Worm (Caenorhabditis elegans) whole organism, L3 larva: Measurements from ENCODE around the gene C17B7.12.
"Not testable (repeated sequence)": the region's sequence is repeated elsewhere in the genome, so short reads cannot be mapped to it uniquely, and the experiment has no call there.

Experiments used
- R02D3.7 ChIP-seq: fragments of 150-350 bp; optimal IDR thresholded peaks from 2 replicates; lab custom pipeline; 2014; ENCODE audit warnings: missing biosample characterization, missing genetic modification characterization
- ZK546.5 ChIP-seq: sonication (generic microtip); optimal IDR thresholded peaks from 2 replicates; lab custom pipeline; 2017; ENCODE audit warnings: missing biosample characterization, missing genetic modification characterization
- aly-2 ChIP-seq: fragments of 150-350 bp; optimal IDR thresholded peaks from 2 replicates; lab custom pipeline; 2014; ENCODE audit warnings: missing biosample characterization, missing genetic modification characterization
- ama-1 ChIP-seq: fragments of 150-350 bp; optimal IDR thresholded peaks from 2 replicates; lab custom pipeline; 2018
- ceh-28 ChIP-seq: fragments of 150-350 bp; optimal IDR thresholded peaks from 2 replicates; lab custom pipeline; 2014; ENCODE audit warnings: missing biosample characterization, missing genetic modification reagents, missing genetic modification characterization
- ceh-82 ChIP-seq: fragments of 150-350 bp; optimal IDR thresholded peaks from 2 replicates; lab custom pipeline; 2014; ENCODE audit warnings: missing biosample characterization, missing genetic modification characterization
- daf-12 ChIP-seq: fragments of 150-350 bp; optimal IDR thresholded peaks from 2 replicates; lab custom pipeline; 2014; ENCODE audit warnings: missing biosample characterization, missing genetic modification reagents, missing genetic modification characterization
- egl-5 ChIP-seq: fragments of 150-350 bp; optimal IDR thresholded peaks from 2 replicates; lab custom pipeline; 2017; ENCODE audit warnings: missing biosample characterization, missing genetic modification reagents, missing genetic modification characterization, inconsistent platforms
- elt-1 ChIP-seq: fragments of 150-350 bp; optimal IDR thresholded peaks from 2 replicates; lab custom pipeline; 2014; ENCODE audit warnings: missing biosample characterization, missing genetic modification characterization
- elt-2 ChIP-seq: sonication (generic microtip); optimal IDR thresholded peaks from 2 replicates; lab custom pipeline; 2016; ENCODE audit warnings: missing genetic modification reagents, mild to moderate bottlenecking, missing genetic modification characterization, missing compliant biosample characterization
- elt-3 ChIP-seq, 3 experiments: fragments of 150-350 bp in 1 of 3; sonication (generic microtip) in 2 of 3; optimal IDR thresholded peaks; 2 replicates in 2 of 3; 4 replicates in 1 of 3; lab custom pipeline; 2014 to 2017; ENCODE audit warnings: missing biosample characterization in 3 of 3, missing genetic modification characterization in 3 of 3
- fkh-10 ChIP-seq: sonication (generic microtip); optimal IDR thresholded peaks from 2 replicates; lab custom pipeline; 2017; ENCODE audit warnings: missing biosample characterization, missing genetic modification reagents, missing genetic modification characterization
- fkh-2 ChIP-seq: fragments of 150-350 bp; optimal IDR thresholded peaks from 2 replicates; lab custom pipeline; 2014; ENCODE audit warnings: missing biosample characterization, missing genetic modification reagents, missing genetic modification characterization
- hmg-11 ChIP-seq: sonication (generic microtip); optimal IDR thresholded peaks from 2 replicates; lab custom pipeline; 2016; ENCODE audit warnings: missing genetic modification characterization, missing compliant biosample characterization
- jun-1 ChIP-seq: fragments of 150-350 bp; optimal IDR thresholded peaks from 2 replicates; lab custom pipeline; 2014; ENCODE audit warnings: missing biosample characterization, missing genetic modification reagents, missing genetic modification characterization
- lin-15B ChIP-seq: fragments of 150-350 bp; optimal IDR thresholded peaks from 2 replicates; lab custom pipeline; 2014; ENCODE audit warnings: missing biosample characterization, missing genetic modification characterization
- lin-39 ChIP-seq: fragments of 150-350 bp; optimal IDR thresholded peaks from 2 replicates; lab custom pipeline; 2018; ENCODE audit warnings: missing biosample characterization, missing genetic modification reagents, missing genetic modification characterization
- lsy-12 ChIP-seq: sonication (generic microtip); optimal IDR thresholded peaks from 2 replicates; lab custom pipeline; 2016; ENCODE audit warnings: mild to moderate bottlenecking, missing genetic modification characterization, missing compliant biosample characterization
- mdl-1 ChIP-seq: fragments of 150-350 bp; optimal IDR thresholded peaks from 2 replicates; lab custom pipeline; 2014; ENCODE audit warnings: missing biosample characterization, missing genetic modification characterization
- mml-1 ChIP-seq: fragments of 150-350 bp; sonication (generic microtip); optimal IDR thresholded peaks from 3 replicates; lab custom pipeline; 2014; ENCODE audit warnings: missing biosample characterization, missing genetic modification characterization
- nfya-1 ChIP-seq: sonication (generic microtip); optimal IDR thresholded peaks from 2 replicates; lab custom pipeline; 2017; ENCODE audit warnings: missing genetic modification characterization, mild to moderate bottlenecking, missing compliant biosample characterization, antibody characterized with exemption, moderate library complexity; ENCODE audit not compliant: insufficient read depth
- nhr-11 ChIP-seq: fragments of 150-350 bp; optimal IDR thresholded peaks from 2 replicates; lab custom pipeline; 2014; ENCODE audit warnings: missing biosample characterization, missing genetic modification characterization
- nhr-12 ChIP-seq: fragments of 150-350 bp; optimal IDR thresholded peaks from 2 replicates; lab custom pipeline; 2014; ENCODE audit warnings: missing biosample characterization, missing genetic modification characterization
- nhr-23 ChIP-seq: fragments of 150-350 bp; optimal IDR thresholded peaks from 2 replicates; lab custom pipeline; 2014; ENCODE audit warnings: missing biosample characterization, missing genetic modification reagents, missing genetic modification characterization
- nhr-237 ChIP-seq: fragments of 150-350 bp; optimal IDR thresholded peaks from 2 replicates; lab custom pipeline; 2014; ENCODE audit warnings: missing biosample characterization, missing genetic modification characterization
- nhr-25 ChIP-seq: sonication (generic microtip); optimal IDR thresholded peaks from 2 replicates; lab custom pipeline; 2017; ENCODE audit warnings: missing biosample characterization, missing genetic modification characterization
- nhr-28 ChIP-seq: fragments of 150-350 bp; optimal IDR thresholded peaks from 2 replicates; lab custom pipeline; 2014; ENCODE audit warnings: missing biosample characterization, missing genetic modification characterization
- nhr-43 ChIP-seq: sonication (generic microtip); optimal IDR thresholded peaks from 2 replicates; lab custom pipeline; 2016; ENCODE audit warnings: mild to moderate bottlenecking, missing genetic modification characterization, missing compliant biosample characterization; ENCODE audit not compliant: poor library complexity, severe bottlenecking
- nhr-67 ChIP-seq: fragments of 150-350 bp; optimal IDR thresholded peaks from 2 replicates; lab custom pipeline; 2014; ENCODE audit warnings: missing biosample characterization, missing genetic modification characterization
- nhr-76 ChIP-seq: fragments of 150-350 bp; sonication (generic microtip); optimal IDR thresholded peaks from 5 replicates; lab custom pipeline; 2014; ENCODE audit warnings: missing biosample characterization, missing genetic modification characterization
- nhr-77 ChIP-seq: fragments of 150-350 bp; optimal IDR thresholded peaks from 2 replicates; lab custom pipeline; 2014; ENCODE audit warnings: missing biosample characterization, missing genetic modification characterization
- pha-4 ChIP-seq: fragments of 150-350 bp; optimal IDR thresholded peaks from 2 replicates; lab custom pipeline; 2014; ENCODE audit warnings: missing biosample characterization, missing genetic modification reagents, missing genetic modification characterization
- pqm-1 ChIP-seq: fragments of 150-350 bp; optimal IDR thresholded peaks from 2 replicates; lab custom pipeline; 2017; ENCODE audit warnings: missing biosample characterization, missing genetic modification characterization, inconsistent platforms
- snpc-4 ChIP-seq: fragments of 150-350 bp; optimal IDR thresholded peaks from 2 replicates; lab custom pipeline; 2014; ENCODE audit warnings: missing biosample characterization, missing genetic modification characterization
- tbx-2 ChIP-seq: sonication (generic microtip); optimal IDR thresholded peaks from 2 replicates; lab custom pipeline; 2016; ENCODE audit warnings: mild to moderate bottlenecking, missing genetic modification characterization, missing compliant biosample characterization
- unc-62 ChIP-seq: fragments of 150-350 bp; sonication (generic microtip); optimal IDR thresholded peaks from 4 replicates; lab custom pipeline; 2014; ENCODE audit warnings: missing biosample characterization, missing genetic modification reagents, missing genetic modification characterization
- ztf-11 ChIP-seq: fragments of 150-350 bp; optimal IDR thresholded peaks from 2 replicates; lab custom pipeline; 2014; ENCODE audit warnings: missing biosample characterization, missing genetic modification characterization
- ztf-4 ChIP-seq: fragments of 150-350 bp; optimal IDR thresholded peaks from 2 replicates; lab custom pipeline; 2014; ENCODE audit warnings: missing biosample characterization, missing genetic modification characterization

Gene C17B7.12

DNA sequence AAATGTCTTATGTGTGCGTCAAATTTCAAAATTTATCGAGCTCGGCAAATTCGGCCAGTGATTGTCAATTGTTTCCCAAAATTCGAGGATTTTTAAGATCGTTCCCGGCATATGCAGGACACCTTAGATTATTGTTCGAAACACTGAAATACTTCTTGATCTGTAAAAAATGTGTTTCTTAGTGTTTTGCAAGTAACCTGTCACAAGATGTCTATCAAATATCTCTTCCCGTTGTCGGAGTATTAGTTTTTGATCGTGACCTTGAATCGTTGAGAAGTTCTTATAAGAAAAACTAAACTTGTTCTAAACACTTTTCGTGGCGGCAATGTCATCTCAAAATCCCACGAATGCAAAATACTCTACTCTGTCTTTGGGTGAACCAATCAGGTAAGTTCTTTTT, 9.4 kb downstream of the C17B7.12 start, which contains the start of gene C04E12.4:
TSS of gene C04E12.4 (plus strand) at position 301 of the 400 bp plus-strand sequence.
- TF ChIP-seq fkh-2 (tag; lab: Kevin White, UChicago) (no peak), nhr-25 (tag; lab: Kevin White, UChicago) (peak; percentile 3)

DNA sequence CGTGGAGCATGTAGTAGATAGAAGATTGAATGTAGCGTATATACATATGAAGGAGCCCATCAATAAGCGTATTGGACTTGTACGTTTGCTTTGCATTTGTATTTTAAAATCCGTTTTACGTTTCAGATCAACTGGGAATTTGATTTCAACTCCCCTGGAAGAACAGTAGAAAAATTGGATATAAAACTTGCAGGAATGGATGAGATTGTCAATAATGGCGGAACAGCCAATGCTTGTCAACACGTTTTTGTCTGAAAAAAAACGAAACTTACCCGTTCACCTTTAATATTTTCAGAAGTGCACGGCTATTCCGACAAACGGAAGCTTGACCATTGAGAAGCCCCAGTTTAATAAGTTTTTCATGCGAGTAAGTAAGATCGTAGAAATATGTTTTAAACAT, 14.7 kb downstream of the C17B7.12 start, which contains the start of gene C04E12.2:
TSS of gene C04E12.2 (plus strand) at position 301 of the 400 bp plus-strand sequence.
- TF ChIP-seq daf-12, hmg-11, ztf-11 (tag; lab: Kevin White, UChicago): not testable (repeated sequence)

DNA sequence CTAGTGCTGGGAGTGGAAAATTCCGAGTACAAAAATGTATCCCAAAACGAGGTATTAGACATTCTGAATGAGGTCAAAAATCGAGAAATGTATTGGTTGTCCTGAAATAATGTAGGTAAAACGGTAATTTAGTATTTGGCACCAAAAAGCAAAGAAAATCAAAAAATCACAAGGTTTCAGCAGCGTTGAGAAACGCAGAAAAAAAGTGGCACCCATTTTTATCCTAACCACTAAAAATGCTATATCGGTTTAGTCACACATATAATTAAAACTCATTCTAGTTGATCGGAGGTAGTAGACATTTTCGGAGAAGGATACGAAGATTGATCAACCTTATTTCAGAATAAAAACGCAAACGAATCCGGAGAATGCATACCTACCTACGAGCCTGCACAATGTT, 19.6 kb downstream of the C17B7.12 start, which contains the start of gene srx-121:
TSS of gene srx-121 (minus strand) at position 101 of the 400 bp plus-strand sequence.
- TF ChIP-seq unc-62 (no peak), nhr-237 (no peak), ceh-82 (tag; lab: Kevin White, UChicago) (no peak), tbx-2 (tag; lab: Kevin White, UChicago) (no peak), lin-39 (tag; lab: Kevin White, UChicago) (no peak), nhr-12 (tag; lab: Kevin White, UChicago) (no peak)

DNA sequence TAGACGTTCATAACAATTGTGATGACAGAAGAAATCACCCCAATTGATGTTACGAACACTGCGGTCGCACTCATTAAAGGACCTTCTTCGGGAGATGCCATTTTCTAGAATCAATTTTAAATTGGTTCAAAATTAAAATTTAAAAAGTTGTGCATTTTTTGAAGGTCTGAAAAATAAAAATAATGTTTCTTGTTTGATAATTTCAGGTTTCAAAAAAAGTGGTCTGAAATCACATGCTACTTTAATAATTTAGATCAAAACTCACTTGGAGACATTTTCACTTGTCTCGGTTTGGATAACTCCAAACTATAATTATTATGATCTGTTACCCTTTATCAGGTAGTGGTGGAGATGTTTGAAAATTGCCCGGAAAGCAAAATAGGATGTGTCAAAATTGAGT, 23.9 kb downstream of the C17B7.12 start, which contains the start of gene srbc-2:
TSS of gene srbc-2 (minus strand) at position 101 of the 400 bp plus-strand sequence.
- TF ChIP-seq elt-2 (tag; lab: Kevin White, UChicago) (no peak), fkh-10 (no peak), ceh-82 (tag; lab: Kevin White, UChicago) (no peak), nhr-11 (tag; lab: Kevin White, UChicago) (no peak), nhr-77 (tag; lab: Kevin White, UChicago) (no peak), pha-4 (tag; lab: Kevin White, UChicago) (no peak), elt-1 (tag; lab: Kevin White, UChicago) (no peak)

DNA sequence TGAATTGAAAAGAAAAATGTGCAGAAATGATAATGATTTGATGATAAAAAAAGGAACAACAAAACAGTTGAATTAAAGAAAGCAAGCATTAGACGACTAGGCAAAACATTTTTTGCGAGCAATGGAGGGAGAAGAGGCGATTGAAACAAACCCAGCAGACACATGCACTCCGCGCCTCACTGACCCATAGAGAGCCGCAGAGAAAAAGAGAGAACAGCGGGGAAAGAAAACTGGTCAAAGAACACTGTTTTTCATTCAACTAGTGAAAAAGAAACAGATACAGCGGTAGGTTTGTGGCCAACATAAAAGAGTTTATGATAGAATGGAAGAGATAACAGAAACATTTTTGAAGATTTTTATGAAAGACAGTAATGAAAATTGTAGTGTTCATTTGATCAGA, 35.3 kb downstream of the C17B7.12 start:
- no peak for TF ChIP-seq aly-2 (tag; lab: Kevin White, UChicago)
- no peak for TF ChIP-seq ceh-82 (tag; lab: Kevin White, UChicago)
- TF ChIP-seq pqm-1 (tag; lab: Kevin White, UChicago), result peak; percentile 62
- peak; percentile 31 for TF ChIP-seq nhr-23 (tag; lab: Kevin White, UChicago)
- no peak for TF ChIP-seq nhr-67 (tag; lab: Kevin White, UChicago)
- TF ChIP-seq elt-2 (tag; lab: Kevin White, UChicago), result peak; percentile 64
- peak; percentile 36 for TF ChIP-seq ceh-28 (tag; lab: Kevin White, UChicago)
- peak; percentile 3 for TF ChIP-seq lin-39 (tag; lab: Kevin White, UChicago)
- peak; percentile 17 for TF ChIP-seq jun-1 (tag; lab: Kevin White, UChicago)

DNA sequence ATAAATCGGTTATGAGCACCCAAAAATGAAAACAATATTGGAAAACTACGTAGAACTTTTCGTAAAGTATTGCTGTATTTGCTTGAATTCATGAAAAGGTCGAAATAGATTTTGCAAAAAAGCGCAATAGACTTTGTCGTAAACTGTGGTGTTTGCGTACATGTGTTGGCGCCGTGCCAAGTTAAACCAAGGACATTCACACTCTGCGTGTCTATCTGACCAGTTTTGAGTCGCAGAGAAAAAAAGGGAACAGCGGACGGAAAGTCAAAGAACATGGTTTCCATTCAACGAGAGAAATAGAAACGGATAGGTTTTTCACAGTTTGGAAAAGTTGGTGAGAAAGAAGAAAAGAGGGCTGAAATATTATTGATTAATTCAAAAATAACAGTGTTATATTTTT, 38.0 kb downstream of the C17B7.12 start:
- TF ChIP-seq ceh-82 (tag; lab: Kevin White, UChicago) (no peak), nhr-43 (tag; lab: Kevin White, UChicago) (peak; percentile 94), tbx-2 (tag; lab: Kevin White, UChicago) (peak; percentile 61), R02D3.7 (tag; lab: Kevin White, UChicago) (peak; percentile 13), nhr-77 (tag; lab: Kevin White, UChicago) (no peak), nhr-25 (tag; lab: Kevin White, UChicago) (peak; percentile 98), lsy-12 (tag; lab: Kevin White, UChicago) (peak; percentile 28), lin-39 (tag; lab: Kevin White, UChicago) (peak; percentile 43), jun-1 (tag; lab: Kevin White, UChicago) (peak; percentile 82), snpc-4 (peak; percentile 69), ztf-4 (tag; lab: Kevin White, UChicago) (no peak), nhr-237 (no peak), ama-1 (no peak), lin-15B (tag; lab: Kevin White, UChicago) (peak; percentile 67), unc-62 (peak; percentile 26), pqm-1 (tag; lab: Kevin White, UChicago) (no peak), mdl-1 (tag; lab: Kevin White, UChicago) (peak; percentile 57), ceh-28 (tag; lab: Kevin White, UChicago) (peak; percentile 31), nhr-67 (tag; lab: Kevin White, UChicago) (no peak), nfya-1 (peak; percentile 85), nhr-11 (tag; lab: Kevin White, UChicago) (peak; percentile 66), ztf-11 (tag; lab: Kevin White, UChicago) (no peak), hmg-11 (tag; lab: Kevin White, UChicago) (peak; percentile 21), elt-1 (tag; lab: Kevin White, UChicago) (peak; percentile 64), ZK546.5 (tag; lab: Kevin White, UChicago) (no peak), fkh-10 (no peak), nhr-23 (tag; lab: Kevin White, UChicago) (peak; percentile 95), elt-3 (tag; optimal IDR thresholded peaks at IDR 0.05; lab: Kevin White, UChicago) (no peak), egl-5 (tag; lab: Kevin White, UChicago) (peak; percentile 73), nhr-76 (tag; lab: Kevin White, UChicago) (peak; percentile 29), nhr-28 (tag; lab: Kevin White, UChicago) (no peak), mml-1 (no peak), aly-2 (tag; lab: Kevin White, UChicago) (no peak), elt-2 (tag; lab: Kevin White, UChicago) (peak; percentile 52)
